Fruit fly (Drosophila melanogaster) whole organism, prepupa: ENCODE results near the gene Vps13B.
A peak's percentile ranks its signal among the peaks of the same experiment; 100 is the strongest.

Experiments used
- CG10669 ChIP-seq: fragments of 200-800 bp; sonication (Bioruptor generic); optimal IDR thresholded peaks from 3 replicates; lab custom pipeline; 2018; ENCODE audit warnings: missing biosample characterization, mild to moderate bottlenecking, missing genetic modification characterization, moderate library complexity
- CG11294 ChIP-seq: fragments of 200-800 bp; sonication (Bioruptor generic); IDR thresholded peaks from 2 replicates; pipeline ENCODE4 v1.3.6; 2022; ENCODE audit warnings: missing biosample characterization, missing genetic modification characterization
- CG11902 ChIP-seq: fragments of 200-800 bp; sonication (Bioruptor generic); optimal IDR thresholded peaks from 3 replicates; lab custom pipeline; 2016; ENCODE audit warnings: missing biosample characterization, missing genetic modification characterization
- CG15336 ChIP-seq: fragments of 200-800 bp; sonication (Bioruptor generic); IDR thresholded peaks from 2 replicates; pipeline ENCODE4 v1.3.6; 2022; ENCODE audit warnings: missing biosample characterization, missing genetic modification characterization
- CG3032 ChIP-seq: fragments of 200-800 bp; optimal IDR thresholded peaks from 2 replicates; lab custom pipeline; 2019; ENCODE audit warnings: missing biosample characterization, mild to moderate bottlenecking, missing genetic modification characterization, moderate library complexity
- CG32006 ChIP-seq: fragments of 200-800 bp; sonication (Bioruptor generic); optimal IDR thresholded peaks from 3 replicates; lab custom pipeline; 2017; ENCODE audit warnings: missing biosample characterization, mild to moderate bottlenecking, missing genetic modification characterization
- CG34406 ChIP-seq: fragments of 200-800 bp; sonication (Bioruptor generic); optimal IDR thresholded peaks from 3 replicates; lab custom pipeline; 2016; ENCODE audit warnings: missing biosample characterization, missing genetic modification characterization
- CG3919 ChIP-seq: fragments of 200-800 bp; sonication (Bioruptor generic); optimal IDR thresholded peaks from 3 replicates; lab custom pipeline; 2016; ENCODE audit warnings: missing biosample characterization, missing genetic modification characterization
- CG4318 ChIP-seq: fragments of 200-800 bp; sonication (Bioruptor generic); optimal IDR thresholded peaks from 3 replicates; lab custom pipeline; 2017; ENCODE audit warnings: missing biosample characterization, mild to moderate bottlenecking, missing genetic modification characterization
- CG6276 ChIP-seq: fragments of 200-800 bp; sonication (Bioruptor generic); optimal IDR thresholded peaks from 2 replicates; lab custom pipeline; 2017; ENCODE audit warnings: missing biosample characterization, mild to moderate bottlenecking, missing genetic modification characterization
- CG6792 ChIP-seq: fragments of 200-800 bp; sonication (Bioruptor generic); optimal IDR thresholded peaks from 3 replicates; lab custom pipeline; 2016; ENCODE audit warnings: missing biosample characterization, missing genetic modification characterization
- CG8119 ChIP-seq: fragments of 200-800 bp; sonication (Bioruptor generic); IDR thresholded peaks from 3 replicates; pipeline ENCODE4 v1.3.6; 2022; ENCODE audit warnings: missing biosample characterization, missing genetic modification characterization
- CG8632 ChIP-seq: fragments of 200-800 bp; sonication (Bioruptor generic); optimal IDR thresholded peaks from 3 replicates; lab custom pipeline; 2016; ENCODE audit warnings: missing biosample characterization, missing genetic modification characterization
- CG9139 ChIP-seq: fragments of 200-800 bp; sonication (Bioruptor generic); optimal IDR thresholded peaks from 3 replicates; lab custom pipeline; 2017; ENCODE audit warnings: missing biosample characterization, mild to moderate bottlenecking, missing genetic modification characterization
- Eip78C ChIP-seq: fragments of 200-800 bp; sonication (Bioruptor generic); peaks from one replicate; lab custom pipeline; 2016; ENCODE audit warnings: missing biosample characterization, missing genetic modification characterization
- Eip93F ChIP-seq: fragments of 200-800 bp; sonication (Bioruptor generic); optimal IDR thresholded peaks from 2 replicates; lab custom pipeline; 2016; ENCODE audit warnings: missing biosample characterization, mild to moderate bottlenecking, missing genetic modification characterization
- Ets21C ChIP-seq: fragments of 200-800 bp; sonication (Bioruptor generic); optimal IDR thresholded peaks from 3 replicates; lab custom pipeline; 2016; ENCODE audit warnings: missing biosample characterization, missing genetic modification characterization
- Hr39 ChIP-seq: fragments of 200-800 bp; sonication (Bioruptor generic); optimal IDR thresholded peaks from 2 replicates; lab custom pipeline; 2016; ENCODE audit warnings: missing biosample characterization, missing genetic modification characterization
- Hr4 ChIP-seq: fragments of 200-800 bp; sonication (Bioruptor generic); optimal IDR thresholded peaks from 3 replicates; lab custom pipeline; 2016; ENCODE audit warnings: missing biosample characterization, missing genetic modification characterization
- OdsH ChIP-seq: fragments of 200-800 bp; sonication (Bioruptor generic); optimal IDR thresholded peaks from 3 replicates; lab custom pipeline; 2016; ENCODE audit warnings: missing biosample characterization, missing genetic modification characterization
- Sox102F ChIP-seq: fragments of 200-800 bp; sonication (Bioruptor generic); optimal IDR thresholded peaks from 2 replicates; lab custom pipeline; 2016; ENCODE audit warnings: missing biosample characterization, mild to moderate bottlenecking, missing genetic modification characterization
- Sox14 ChIP-seq: fragments of 200-800 bp; sonication (Bioruptor generic); optimal IDR thresholded peaks from 3 replicates; lab custom pipeline; 2016; ENCODE audit warnings: missing biosample characterization, missing genetic modification characterization
- Sox15 ChIP-seq: fragments of 200-800 bp; sonication (Bioruptor generic); optimal IDR thresholded peaks from 3 replicates; lab custom pipeline; 2016; ENCODE audit warnings: missing biosample characterization, missing genetic modification characterization
- achi ChIP-seq: fragments of 200-800 bp; sonication (Bioruptor generic); optimal IDR thresholded peaks from 3 replicates; lab custom pipeline; 2016; ENCODE audit warnings: missing biosample characterization, missing genetic modification characterization
- cyc ChIP-seq: fragments of 200-800 bp; sonication (Bioruptor generic); optimal IDR thresholded peaks from 3 replicates; lab custom pipeline; 2016; ENCODE audit warnings: missing biosample characterization, missing genetic modification characterization
- dsx ChIP-seq: fragments of 200-800 bp; optimal IDR thresholded peaks from 3 replicates; lab custom pipeline; 2019; ENCODE audit warnings: missing biosample characterization, mild to moderate bottlenecking, missing genetic modification characterization, moderate library complexity; ENCODE audit not compliant: poor library complexity, severe bottlenecking
- eg ChIP-seq: fragments of 200-800 bp; sonication (Bioruptor generic); IDR thresholded peaks from 3 replicates; pipeline ENCODE4 v1.3.6; 2022; ENCODE audit warnings: missing biosample characterization, missing genetic modification characterization
- fkh ChIP-seq: fragments of 200-800 bp; sonication (Bioruptor generic); optimal IDR thresholded peaks from 3 replicates; lab custom pipeline; 2017; ENCODE audit warnings: missing biosample characterization, mild to moderate bottlenecking, missing genetic modification characterization, moderate library complexity
- salr ChIP-seq, 2 experiments: fragments of 200-800 bp; sonication (Bioruptor generic); optimal IDR thresholded peaks; 3 replicates each; lab custom pipeline; 2016 to 2018; ENCODE audit warnings: missing biosample characterization in 2 of 2, missing genetic modification characterization in 2 of 2, mild to moderate bottlenecking in 1 of 2
- ss ChIP-seq, 2 experiments: fragments of 200-800 bp; sonication (Bioruptor generic); optimal IDR thresholded peaks; 2 replicates in 1 of 2; 3 replicates in 1 of 2; lab custom pipeline; 2017 to 2018; ENCODE audit warnings: mild to moderate bottlenecking in 2 of 2, missing biosample characterization in 2 of 2, missing genetic modification characterization in 2 of 2, moderate library complexity in 1 of 2
- svp ChIP-seq: fragments of 200-800 bp; sonication (Bioruptor generic); peaks from one replicate; lab custom pipeline; 2016; ENCODE audit warnings: missing biosample characterization, missing genetic modification characterization
- topi ChIP-seq: fragments of 200-800 bp; sonication (Bioruptor generic); optimal IDR thresholded peaks from 3 replicates; lab custom pipeline; 2016; ENCODE audit warnings: missing biosample characterization, missing genetic modification characterization
- vri ChIP-seq: fragments of 200-800 bp; sonication (Bioruptor generic); optimal IDR thresholded peaks from 3 replicates; lab custom pipeline; 2016; ENCODE audit warnings: missing biosample characterization, mild to moderate bottlenecking, missing genetic modification characterization

Gene Vps13B

DNA sequence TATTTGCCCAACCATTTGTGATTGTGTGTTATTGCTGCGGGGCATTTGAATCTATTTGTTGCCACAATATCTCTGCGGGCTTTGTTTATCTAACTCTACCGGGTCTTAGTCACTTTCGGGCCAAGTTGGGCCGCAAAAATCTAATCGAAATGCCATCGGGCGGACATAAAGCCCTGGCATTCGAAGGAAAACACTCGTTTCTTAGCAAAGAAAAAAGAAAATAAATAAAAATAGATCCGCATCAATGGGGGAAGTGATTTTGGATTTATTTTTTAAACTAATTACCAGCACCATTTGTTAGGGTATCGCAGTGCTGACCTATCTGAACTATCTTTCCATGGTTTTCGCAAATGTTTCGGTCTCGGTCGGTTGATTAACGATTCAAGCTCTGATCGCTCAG lies 37.2 kb upstream of the Vps13B start:
- TF ChIP-seq CG34406 (GFP tag; lab: Kevin White, UChicago) (no peak), CG32006 (GFP tag; lab: Kevin White, UChicago) (peak; percentile 46), svp (GFP tag; lab: Kevin White, UChicago) (no peak), CG8119 (GFP tag; lab: Robert Waterston, UW) (peak; percentile 54; the same call in 1 of the 3 replicates), CG11294 (GFP tag; lab: Robert Waterston, UW) (peak; percentile 45), CG6276 (GFP tag; lab: Kevin White, UChicago) (peak; percentile 20), CG15336 (GFP tag; lab: Robert Waterston, UW) (peak; percentile 59), eg (peak; percentile 31; the same call in 1 of the 3 replicates), Hr4 (GFP tag; lab: Kevin White, UChicago) (peak; percentile 46), Hr39 (GFP tag; lab: Kevin White, UChicago) (no peak)
- TF ChIP-seq, all 60 proteins: peak for 7

DNA sequence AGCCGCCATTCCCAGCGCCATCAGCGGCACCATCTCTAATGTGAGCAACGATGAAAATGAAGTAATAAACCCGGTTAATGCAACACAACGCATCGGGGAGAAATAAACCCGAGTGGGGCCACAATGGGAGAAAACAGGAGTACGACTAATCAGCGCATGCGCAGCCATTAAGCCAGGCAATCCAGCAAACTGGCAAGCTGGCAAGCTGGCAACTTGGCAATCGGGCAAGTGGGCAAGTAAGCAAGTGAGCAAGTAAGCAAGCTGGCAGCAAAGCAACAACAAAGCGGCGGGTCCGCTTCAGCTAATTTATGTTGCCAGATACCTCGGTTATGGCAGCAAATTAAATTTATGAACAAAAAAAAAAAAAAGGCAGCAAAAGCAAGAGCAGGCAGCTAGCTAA lies 36.1 kb upstream of the Vps13B start:
- TF ChIP-seq svp (GFP tag; lab: Kevin White, UChicago) = no peak
- no peak for TF ChIP-seq Ets21C (GFP tag; lab: Kevin White, UChicago)
- TF ChIP-seq Eip78C (GFP tag; lab: Kevin White, UChicago) = no peak
- no peak for TF ChIP-seq topi (GFP tag; lab: Kevin White, UChicago)
- TF ChIP-seq ss (GFP tag; optimal IDR thresholded peaks at IDR 0.05; lab: Kevin White, UChicago) = no peak
- TF ChIP-seq CG11294 (GFP tag; lab: Robert Waterston, UW) = no peak
- TF ChIP-seq Eip93F = no peak
- TF ChIP-seq Hr4 (GFP tag; lab: Kevin White, UChicago) = no peak
- TF ChIP-seq CG9139 (GFP tag; lab: Kevin White, UChicago) = no peak
- no peak for TF ChIP-seq Sox15 (GFP tag; lab: Kevin White, UChicago)
- no peak for TF ChIP-seq achi
- TF ChIP-seq Sox14 (GFP tag; lab: Kevin White, UChicago) = no peak

dm6 chr3R:29903775-29904356 lies 31.9 kb upstream of the Vps13B start, which contains the start of gene CG15517:
CG15517 (minus strand) TSS chr3R:29903825.
- TF ChIP-seq cyc (GFP tag; lab: Kevin White, UChicago) = peak; percentile 11
- TF ChIP-seq CG32006 (GFP tag; lab: Kevin White, UChicago) = no peak
- peak; percentile 2 for TF ChIP-seq Hr39 (GFP tag; lab: Kevin White, UChicago)
- TF ChIP-seq Sox102F (GFP tag; lab: Kevin White, UChicago) = no peak
- TF ChIP-seq fkh (GFP tag; lab: Kevin White, UChicago) = peak; percentile 30
- no peak for TF ChIP-seq CG10669
- TF ChIP-seq Eip78C (GFP tag; lab: Kevin White, UChicago) = peak; percentile 60
- TF ChIP-seq CG8632 (GFP tag; lab: Kevin White, UChicago) = no peak

- TF ChIP-seq CG3919 (GFP tag; lab: Kevin White, UChicago) (no peak), Eip78C (GFP tag; lab: Kevin White, UChicago) (peak; percentile 33), svp (GFP tag; lab: Kevin White, UChicago) (no peak)
Measured at dm6 chr3R:29905164-29905563, 30.6 kb upstream of the Vps13B start, which contains the start of gene CG15515. CG15515 (plus strand) TSS chr3R:29905464.

DNA sequence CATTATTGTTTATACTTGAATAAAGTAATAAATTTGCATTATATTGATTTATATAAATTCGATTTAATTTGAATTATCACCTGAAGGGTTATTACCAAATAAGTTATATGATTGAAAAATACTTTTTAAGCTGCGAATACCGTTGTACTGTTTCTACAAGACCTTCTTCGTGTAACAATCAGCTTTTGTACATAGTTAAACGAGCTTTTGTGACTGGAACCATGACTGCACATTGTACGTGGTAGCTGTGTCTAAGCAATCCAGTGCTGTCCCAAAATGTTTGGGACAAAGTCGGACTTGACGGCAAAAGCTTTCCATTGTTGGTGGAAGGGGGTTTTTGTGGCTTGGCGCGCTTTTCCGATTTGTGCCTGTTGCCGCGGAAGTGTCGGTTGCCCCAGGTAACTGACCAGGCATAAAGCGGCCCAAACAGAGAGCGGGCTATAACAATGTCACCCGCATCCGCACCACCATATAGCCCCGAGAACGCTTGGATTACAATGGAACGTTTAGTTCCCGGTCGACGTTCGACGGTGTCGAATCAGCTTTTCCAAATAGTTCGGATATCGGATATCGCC lies 28.1 kb upstream of the Vps13B start, which contains the start of gene CG31036:
TSS of gene CG31036 (plus strand) at position 507 of the 575 bp plus-strand sequence.
- TF ChIP-seq CG3032 (no peak), CG11902 (GFP tag; lab: Kevin White, UChicago) (no peak), salr (GFP tag; optimal IDR thresholded peaks at IDR 0.05; lab: Kevin White, UChicago) (no peak), dsx (GFP tag; lab: Kevin White, UChicago) (no peak), CG4318 (GFP tag; lab: Kevin White, UChicago) (no peak), Sox102F (GFP tag; lab: Kevin White, UChicago) (no peak), CG32006 (GFP tag; lab: Kevin White, UChicago) (no peak), CG6792 (GFP tag; lab: Kevin White, UChicago) (no peak), vri (GFP tag; lab: Kevin White, UChicago) (no peak), OdsH (no peak)
